Fruit fly (Drosophila melanogaster): Measurements from ENCODE around the gene CG17110.

The CG17110 gene

DNA sequence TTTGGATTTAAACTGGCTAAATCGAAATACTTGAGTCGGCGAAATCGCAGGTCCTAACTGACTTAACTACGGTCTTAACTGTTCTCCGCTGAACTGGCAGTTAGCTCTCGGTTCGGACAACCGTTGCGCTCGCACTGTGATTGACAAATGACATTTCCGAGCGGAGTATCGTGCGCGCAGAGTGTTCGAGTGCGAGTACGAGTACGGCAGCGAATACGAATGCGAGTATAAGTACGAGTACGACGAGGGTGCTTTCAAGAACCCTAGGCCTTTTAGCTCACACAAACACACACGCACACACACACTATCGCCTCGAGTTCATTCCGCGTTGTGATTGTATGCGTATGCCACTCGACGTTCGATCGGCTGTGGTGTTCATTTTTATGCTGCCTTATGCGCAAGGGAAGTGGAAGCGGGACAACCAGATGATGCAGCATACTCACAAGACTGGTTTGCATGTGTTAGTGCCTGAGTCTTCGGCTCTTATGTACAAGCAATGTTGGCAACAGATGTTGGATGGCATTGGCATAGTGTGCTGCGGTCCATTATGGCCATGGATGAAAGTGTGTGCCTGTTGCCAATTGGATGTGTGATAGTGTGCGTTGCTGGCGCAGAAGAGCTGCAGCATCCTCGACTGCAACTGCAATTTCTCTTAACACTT is 50.3 kb downstream of the CG17110 start, which contains the start of gene hh (continued):
- TF ChIP-seq sisA (GFP tag; IDR thresholded peaks at IDR 0.05) (no peak), zen (tag; optimal IDR thresholded peaks at IDR 0.05) (peak; percentile 40), cas (GFP tag; IDR thresholded peaks at IDR 0.05) (no peak), CG11093 (GFP tag; IDR thresholded peaks at IDR 0.05) (no peak), CG3065 (GFP tag; optimal IDR thresholded peaks at IDR 0.05) (no peak), insv (GFP tag; optimal IDR thresholded peaks at IDR 0.05) (peak in 1 of 2 experiments; percentile 71), TFAM (GFP tag; optimal IDR thresholded peaks at IDR 0.05) (no peak), Awh (GFP tag; IDR thresholded peaks at IDR 0.05) (no peak), CG33557 (GFP tag; optimal IDR thresholded peaks at IDR 0.05) (no peak), CG11723 (GFP tag; optimal IDR thresholded peaks at IDR 0.05) (no peak), CG2202 (tag; optimal IDR thresholded peaks at IDR 0.05) (no peak), vnd (GFP tag; IDR thresholded peaks at IDR 0.05; ENCODE audit: partially characterized antibody) (peak; percentile 50; the same call in 2 of the 3 replicates), NfI (GFP tag; optimal IDR thresholded peaks at IDR 0.05) (no peak), CG10321 (GFP tag; IDR thresholded peaks at IDR 0.05) (peak; percentile 95), gcm (GFP tag; optimal IDR thresholded peaks at IDR 0.05) (peak; percentile 43), Nf-YB (GFP tag; optimal IDR thresholded peaks at IDR 0.05) (peak; percentile 95), CG11085 (GFP tag; IDR thresholded peaks at IDR 0.05) (no peak), z (GFP tag; IDR thresholded peaks at IDR 0.05) (peak; percentile 91), eve (GFP tag; optimal IDR thresholded peaks at IDR 0.05) (no peak), so (GFP tag; IDR thresholded peaks at IDR 0.05) (no peak), CG7786 (GFP tag; optimal IDR thresholded peaks at IDR 0.05) (no peak), HmgZ (tag; optimal IDR thresholded peaks at IDR 0.05) (peak; percentile 39), chinmo (GFP tag; IDR thresholded peaks at IDR 0.05; ENCODE audit: partially characterized antibody) (0 out of 4 replicates have a peak, but pooled peaks have one; percentile 18), slbo (GFP tag; IDR thresholded peaks at IDR 0.05) (peak; percentile 15; the same call in 1 of the 2 replicates), CG12744 (GFP tag; optimal IDR thresholded peaks at IDR 0.05) (no peak), Opbp (GFP tag; IDR thresholded peaks at IDR 0.05; ENCODE audit: partially characterized antibody) (peak; percentile 36; the same call in 1 of the 3 replicates)

DNA sequence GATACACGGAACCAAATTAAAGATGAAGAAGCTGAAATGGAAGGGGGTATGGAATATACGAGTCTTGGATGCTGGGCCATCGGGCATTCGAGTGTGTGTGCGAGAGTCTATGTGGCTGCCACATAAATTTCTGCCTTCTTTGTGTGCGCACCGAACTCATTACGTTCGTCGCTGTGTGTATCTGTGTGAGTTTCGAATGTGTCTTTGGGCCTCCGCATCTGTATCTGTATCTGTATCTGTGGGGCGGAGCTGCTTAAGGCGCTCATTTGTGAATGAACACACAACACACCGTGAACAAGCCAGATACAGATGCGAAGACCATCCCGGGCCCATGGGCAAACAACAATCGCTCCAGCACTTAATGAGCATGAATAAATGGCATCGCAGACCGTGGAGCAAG is 51.9 kb downstream of the CG17110 start:
- TF ChIP-seq Awh (GFP tag; IDR thresholded peaks at IDR 0.05) (0 out of 2 replicates have a peak, but pooled peaks have one; percentile 28), Fer1 (GFP tag; optimal IDR thresholded peaks at IDR 0.05) (no peak), pros (GFP tag; optimal IDR thresholded peaks at IDR 0.05) (peak; percentile 73), CG10321 (GFP tag; IDR thresholded peaks at IDR 0.05) (peak; percentile 14; the same call in 1 of the 2 replicates), CG3726 (GFP tag; IDR thresholded peaks at IDR 0.05) (0 out of 3 replicates have a peak, but pooled peaks have one; percentile 29), Mes4 (GFP tag; optimal IDR thresholded peaks at IDR 0.05) (no peak), twi (tag; optimal IDR thresholded peaks at IDR 0.05) (peak; percentile 41), Nf-YC (tag; optimal IDR thresholded peaks at IDR 0.05) (peak; percentile 84), CG2712 (tag; optimal IDR thresholded peaks at IDR 0.05) (peak; percentile 93), abd-A (tag; optimal IDR thresholded peaks at IDR 0.05) (peak; percentile 74), z (GFP tag; IDR thresholded peaks at IDR 0.05) (peak; percentile 48; the same call in 1 of the 3 replicates), CG6175 (GFP tag; IDR thresholded peaks at IDR 0.05) (peak; percentile 94), nerfin-2 (GFP tag; IDR thresholded peaks at IDR 0.05; ENCODE audit: partially characterized antibody) (0 out of 2 replicates have a peak, but pooled peaks have one; percentile 4), cg (GFP tag; optimal IDR thresholded peaks at IDR 0.05) (peak; percentile 96), CG6254 (GFP tag; optimal IDR thresholded peaks at IDR 0.05) (no peak), Deaf1 (tag; optimal IDR thresholded peaks at IDR 0.05) (peak; percentile 57), ttk (GFP tag; IDR thresholded peaks at IDR 0.05) (0 out of 2 replicates have a peak, but pooled peaks have one; percentile 11), chinmo (GFP tag; IDR thresholded peaks at IDR 0.05; ENCODE audit: partially characterized antibody) (0 out of 4 replicates have a peak, but pooled peaks have one; percentile 58), CG3847 (GFP tag; IDR thresholded peaks at IDR 0.05) (no peak), Nf-YB (GFP tag; optimal IDR thresholded peaks at IDR 0.05) (peak; percentile 89), sd (tag; optimal IDR thresholded peaks at IDR 0.05) (peak; percentile 2), CG12769 (tag; optimal IDR thresholded peaks at IDR 0.05) (peak; percentile 53), kni (GFP tag; optimal IDR thresholded peaks at IDR 0.05) (peak; percentile 78), lilli (GFP tag; optimal IDR thresholded peaks at IDR 0.05) (no peak), vvl (GFP tag; IDR thresholded peaks at IDR 0.05) (0 out of 2 replicates have a peak, but pooled peaks have one; percentile 17), NFAT (GFP tag; IDR thresholded peaks at IDR 0.05) (0 out of 2 replicates have a peak, but pooled peaks have one; percentile 10)

Measured in whole organism, embryonic.